Fruit fly (Drosophila melanogaster) whole organism, embryonic: ENCODE data around the gene CG13893.

ENCODE experiments used
- Atf6 ChIP-seq: fragments of 200-800 bp; sonication (Bioruptor generic); IDR thresholded peaks from 2 replicates; pipeline ENCODE4 v1.3.6; 2022; ENCODE audit warnings: missing biosample characterization, missing genetic modification characterization
- B-H2 ChIP-seq: fragments of 200-800 bp; sonication (Bioruptor generic); optimal IDR thresholded peaks from 2 replicates; lab custom pipeline; 2018; ENCODE audit warnings: missing biosample characterization, mild to moderate bottlenecking, missing genetic modification characterization
- Bteb2 ChIP-seq: fragments of 200-800 bp; sonication (Bioruptor generic); optimal IDR thresholded peaks from 2 replicates; lab custom pipeline; 2016; ENCODE audit warnings: missing biosample characterization, missing genetic modification characterization
- C15 ChIP-seq: fragments of 200-800 bp; sonication (Bioruptor generic); IDR thresholded peaks from 3 replicates; pipeline ENCODE4 v1.3.6; 2022; ENCODE audit warnings: missing biosample characterization, missing genetic modification characterization
- CG10543 ChIP-seq: fragments of 200-800 bp; sonication (Bioruptor generic); optimal IDR thresholded peaks from 3 replicates; lab custom pipeline; 2017; ENCODE audit warnings: missing biosample characterization, mild to moderate bottlenecking, missing genetic modification characterization, moderate library complexity
- CG12219 ChIP-seq: fragments of 200-800 bp; sonication (Bioruptor generic); optimal IDR thresholded peaks from 3 replicates; lab custom pipeline; 2018; ENCODE audit warnings: missing biosample characterization, mild to moderate bottlenecking, missing genetic modification characterization
- CG1233 ChIP-seq: fragments of 200-800 bp; sonication (Bioruptor generic); optimal IDR thresholded peaks from 4 replicates; lab custom pipeline; 2018; ENCODE audit warnings: missing biosample characterization, mild to moderate bottlenecking, missing genetic modification characterization
- CG13424 ChIP-seq: fragments of 200-800 bp; sonication (Bioruptor generic); optimal IDR thresholded peaks from 2 replicates; lab custom pipeline; 2019; ENCODE audit warnings: missing biosample characterization, mild to moderate bottlenecking, missing genetic modification characterization, moderate library complexity
- CG15073 ChIP-seq: fragments of 200-800 bp; sonication (Bioruptor generic); optimal IDR thresholded peaks from 2 replicates; lab custom pipeline; 2016; ENCODE audit warnings: missing biosample characterization, missing genetic modification characterization
- CG1792 ChIP-seq: fragments of 200-800 bp; sonication (Bioruptor generic); optimal IDR thresholded peaks from 2 replicates; lab custom pipeline; 2016; ENCODE audit warnings: missing biosample characterization, missing genetic modification characterization
- CG18599 ChIP-seq: fragments of 200-800 bp; sonication (Bioruptor generic); optimal IDR thresholded peaks from 3 replicates; lab custom pipeline; 2017; ENCODE audit warnings: missing biosample characterization, missing genetic modification characterization, mild to moderate bottlenecking, moderate library complexity, missing genetic modification reagents
- CG3163 ChIP-seq: fragments of 200-800 bp; sonication (Bioruptor generic); optimal IDR thresholded peaks from 3 replicates; lab custom pipeline; 2016; ENCODE audit warnings: missing biosample characterization, missing genetic modification characterization
- CG32532 ChIP-seq: fragments of 200-800 bp; sonication (Bioruptor generic); IDR thresholded peaks from 2 replicates; pipeline ENCODE4 v1.3.6; 2022; ENCODE audit warnings: missing biosample characterization, missing genetic modification characterization
- CG34376 ChIP-seq: fragments of 200-800 bp; sonication (Bioruptor generic); optimal IDR thresholded peaks from 2 replicates; lab custom pipeline; 2018; ENCODE audit warnings: missing biosample characterization, mild to moderate bottlenecking, missing genetic modification characterization
- CG3838 ChIP-seq: fragments of 200-800 bp; sonication (Bioruptor generic); optimal IDR thresholded peaks from 3 replicates; lab custom pipeline; 2016; ENCODE audit warnings: missing biosample characterization, missing genetic modification characterization
- CG4360 ChIP-seq: fragments of 200-800 bp; sonication (Bioruptor generic); IDR thresholded peaks from 2 replicates; pipeline ENCODE4 v1.3.6; 2022; ENCODE audit warnings: missing biosample characterization, missing genetic modification characterization
- CG4707 ChIP-seq: fragments of 200-800 bp; sonication (Bioruptor generic); optimal IDR thresholded peaks from 2 replicates; lab custom pipeline; 2018; ENCODE audit warnings: missing biosample characterization, mild to moderate bottlenecking, missing genetic modification characterization, moderate library complexity
- CG6683 ChIP-seq: fragments of 200-800 bp; sonication (Bioruptor generic); optimal IDR thresholded peaks from 2 replicates; lab custom pipeline; 2017; ENCODE audit warnings: missing biosample characterization, mild to moderate bottlenecking, missing genetic modification characterization, missing genetic modification reagents
- CG6854 ChIP-seq: fragments of 200-800 bp; sonication (Bioruptor generic); optimal IDR thresholded peaks from 3 replicates; lab custom pipeline; 2017; ENCODE audit warnings: missing biosample characterization, mild to moderate bottlenecking, missing genetic modification characterization
- CG7963 ChIP-seq: fragments of 200-800 bp; sonication (Bioruptor generic); IDR thresholded peaks from 3 replicates; pipeline ENCODE4 v1.3.6; 2022; ENCODE audit warnings: missing biosample characterization, missing genetic modification characterization; ENCODE audit not compliant: partially characterized antibody
- D19A ChIP-seq: fragments of 200-800 bp; optimal IDR thresholded peaks from 3 replicates; lab custom pipeline; 2019; ENCODE audit warnings: missing biosample characterization, mild to moderate bottlenecking, missing genetic modification characterization, moderate library complexity
- Dbx ChIP-seq: fragments of 200-800 bp; sonication (Bioruptor generic); IDR thresholded peaks from 3 replicates; pipeline ENCODE4 v1.3.6; 2022; ENCODE audit warnings: missing biosample characterization, missing genetic modification characterization
- Dek ChIP-seq: fragments of 200-800 bp; sonication (Bioruptor generic); optimal IDR thresholded peaks from 3 replicates; lab custom pipeline; 2019; ENCODE audit warnings: missing biosample characterization, mild to moderate bottlenecking, missing genetic modification characterization, moderate library complexity
- Gug ChIP-seq: fragments of 200-800 bp; sonication (Bioruptor generic); IDR thresholded peaks from 4 replicates; pipeline ENCODE4 v1.3.6; 2022; ENCODE audit warnings: missing biosample characterization, missing genetic modification characterization
- MTF-1 ChIP-seq: fragments of 200-800 bp; sonication (Bioruptor generic); optimal IDR thresholded peaks from 2 replicates; lab custom pipeline; 2018; ENCODE audit warnings: missing biosample characterization, mild to moderate bottlenecking, missing genetic modification characterization, borderline replicate concordance
- Nf-YB ChIP-seq: fragments of 200-800 bp; sonication (Bioruptor generic); optimal IDR thresholded peaks from 3 replicates; lab custom pipeline; 2019; ENCODE audit warnings: missing biosample characterization, mild to moderate bottlenecking, missing genetic modification characterization, moderate library complexity
- Side ChIP-seq: fragments of 200-800 bp; sonication (Bioruptor generic); optimal IDR thresholded peaks from 2 replicates; lab custom pipeline; 2016; ENCODE audit warnings: missing biosample characterization, missing genetic modification characterization
- Stat92E ChIP-seq, 3 experiments: fragments of >200 bp in 2 of 3; fragments of 200-800 bp in 1 of 3; sonication (Bioruptor generic) in 1 of 3; optimal IDR thresholded peaks; 2 replicates each; lab custom pipeline; 2017 to 2019; ENCODE audit warnings: missing biosample characterization in 3 of 3, missing genetic modification characterization in 3 of 3, mild to moderate bottlenecking in 1 of 3, moderate library complexity in 1 of 3
- Usf ChIP-seq: fragments of 200-800 bp; sonication (Bioruptor generic); optimal IDR thresholded peaks from 2 replicates; lab custom pipeline; 2017; ENCODE audit warnings: missing genotype, missing biosample characterization, missing genetic modification characterization
- aop ChIP-seq: fragments of 200-800 bp; sonication (Bioruptor generic); IDR thresholded peaks from 2 replicates; pipeline ENCODE4 v1.3.6; 2022; ENCODE audit warnings: missing biosample characterization, missing genetic modification characterization
- ara ChIP-seq: fragments of 200-800 bp; sonication (Bioruptor generic); IDR thresholded peaks from 2 replicates; pipeline ENCODE4 v1.3.6; 2022; ENCODE audit warnings: missing biosample characterization, missing genetic modification characterization
- ash1 ChIP-seq: fragments of 200-800 bp; sonication (Bioruptor generic); optimal IDR thresholded peaks from 2 replicates; lab custom pipeline; 2018; ENCODE audit warnings: missing biosample characterization, mild to moderate bottlenecking, missing genetic modification characterization
- bigmax ChIP-seq: fragments of 200-800 bp; sonication (Bioruptor generic); optimal IDR thresholded peaks from 2 replicates; lab custom pipeline; 2018; ENCODE audit warnings: missing biosample characterization, mild to moderate bottlenecking, missing genetic modification characterization
- crp ChIP-seq, 2 experiments: fragments of 200-800 bp; sonication (Bioruptor generic); optimal IDR thresholded peaks; 2 replicates in 1 of 2; 3 replicates in 1 of 2; lab custom pipeline; 2017; ENCODE audit warnings: missing biosample characterization in 2 of 2, missing genetic modification characterization in 2 of 2, mild to moderate bottlenecking in 1 of 2, moderate library complexity in 1 of 2
- dpn ChIP-seq, 2 experiments: fragments of 200-800 bp; sonication (Bioruptor generic); optimal IDR thresholded peaks; 3 replicates each; lab custom pipeline; 2016; ENCODE audit warnings: missing biosample characterization in 2 of 2, missing genetic modification characterization in 2 of 2
- gsb ChIP-seq: fragments of 200-800 bp; sonication (Bioruptor generic); IDR thresholded peaks from 2 replicates; pipeline ENCODE4 v1.3.6; 2022; ENCODE audit warnings: missing biosample characterization, missing genetic modification characterization
- ind ChIP-seq: fragments of 200-800 bp; sonication (Bioruptor generic); optimal IDR thresholded peaks from 3 replicates; lab custom pipeline; 2016; ENCODE audit warnings: missing biosample characterization, missing genetic modification characterization
- lmd ChIP-seq: fragments of 200-800 bp; sonication (Bioruptor generic); IDR thresholded peaks from 2 replicates; pipeline ENCODE4 v1.3.6; 2022; ENCODE audit warnings: missing biosample characterization, missing genetic modification characterization
- maf-S ChIP-seq: fragments of 200-800 bp; sonication (Bioruptor generic); optimal IDR thresholded peaks from 2 replicates; lab custom pipeline; 2016; ENCODE audit warnings: missing biosample characterization, missing genetic modification characterization
- odd ChIP-seq: fragments of 200-800 bp; sonication (Bioruptor generic); optimal IDR thresholded peaks from 2 replicates; lab custom pipeline; 2017; ENCODE audit warnings: missing biosample characterization, mild to moderate bottlenecking, missing genetic modification characterization
- pb ChIP-seq: fragments of 200-800 bp; sonication (Bioruptor generic); optimal IDR thresholded peaks from 3 replicates; lab custom pipeline; 2016; ENCODE audit warnings: missing biosample characterization, missing genetic modification characterization
- sd ChIP-seq: fragments of 200-800 bp; sonication (Bioruptor generic); optimal IDR thresholded peaks from 3 replicates; lab custom pipeline; 2018; ENCODE audit warnings: missing biosample characterization, mild to moderate bottlenecking, missing genetic modification characterization, moderate library complexity
- sisA ChIP-seq: fragments of 200-800 bp; sonication (Bioruptor generic); IDR thresholded peaks from 2 replicates; pipeline ENCODE4 v1.3.6; 2022; ENCODE audit warnings: missing biosample characterization, missing genetic modification characterization
- so ChIP-seq: fragments of 200-800 bp; sonication (Bioruptor generic); IDR thresholded peaks from 3 replicates; pipeline ENCODE4 v1.3.6; 2022; ENCODE audit warnings: missing biosample characterization, missing genetic modification characterization
- ssp ChIP-seq: fragments of 200-800 bp; sonication (Bioruptor generic); IDR thresholded peaks from 2 replicates; pipeline ENCODE4 v1.3.6; 2022; ENCODE audit warnings: missing biosample characterization, missing genetic modification characterization
- sug ChIP-seq: fragments of 200-800 bp; optimal IDR thresholded peaks from 2 replicates; lab custom pipeline; 2019; ENCODE audit warnings: missing biosample characterization, mild to moderate bottlenecking, missing genetic modification characterization, moderate library complexity
- tup ChIP-seq: fragments of 200-800 bp; sonication (Bioruptor generic); optimal IDR thresholded peaks from 2 replicates; lab custom pipeline; 2016; ENCODE audit warnings: missing biosample characterization, mild to moderate bottlenecking, missing genetic modification characterization, moderate library complexity
- zf30C ChIP-seq: fragments of 200-800 bp; sonication (Bioruptor generic); optimal IDR thresholded peaks from 3 replicates; lab custom pipeline; 2018; ENCODE audit warnings: missing biosample characterization, mild to moderate bottlenecking, missing genetic modification characterization
- zfh2 ChIP-seq: fragments of 200-800 bp; sonication (Bioruptor generic); optimal IDR thresholded peaks from 2 replicates; lab custom pipeline; 2016; ENCODE audit warnings: missing biosample characterization, missing genetic modification characterization

Gene CG13893

dm6 chr3L:629916-630663 lies 26.3 kb upstream of the CG13893 start (continued):
- TF ChIP-seq CG4707 (GFP tag; lab: Kevin White, UChicago) = no peak
- TF ChIP-seq zfh2 = peak; percentile 14
- TF ChIP-seq sisA (GFP tag; lab: Robert Waterston, UW) = peak; percentile 61
- TF ChIP-seq ind = peak; percentile 59
- TF ChIP-seq MTF-1 = peak; percentile 21
- TF ChIP-seq CG1792 (GFP tag; lab: Kevin White, UChicago) = no peak
- no peak for TF ChIP-seq Bteb2 (GFP tag; lab: Kevin White, UChicago)
- TF ChIP-seq CG4360 (GFP tag; lab: Robert Waterston, UW) = 0 out of 2 replicates have a peak, but pooled peaks have one; percentile 7
- TF ChIP-seq C15 (GFP tag; lab: Robert Waterston, UW) = 0 out of 3 replicates have a peak, but pooled peaks have one; percentile 40
- no peak for TF ChIP-seq aop (GFP tag; lab: Robert Waterston, UW)
- no peak for TF ChIP-seq bigmax (GFP tag; lab: Kevin White, UChicago)
- TF ChIP-seq Atf6 (GFP tag; lab: Robert Waterston, UW) = peak; percentile 57; the same call in 1 of the 2 replicates
- no peak for TF ChIP-seq Stat92E (GFP tag; optimal IDR thresholded peaks at IDR 0.05; lab: Kevin White, UChicago)
- TF ChIP-seq CG6683 (GFP tag; lab: Kevin White, UChicago) = no peak
- TF ChIP-seq CG13424 (tag; lab: Kevin White, UChicago) = peak; percentile 50
- TF ChIP-seq Dek (tag; lab: Kevin White, UChicago) = no peak
- TF ChIP-seq Dbx (GFP tag; lab: Robert Waterston, UW) = peak; percentile 56; the same call in 2 of the 3 replicates
- no peak for TF ChIP-seq maf-S (GFP tag; lab: Kevin White, UChicago)
- TF ChIP-seq D19A (tag; lab: Kevin White, UChicago) = peak; percentile 21
- TF ChIP-seq sd (tag; lab: Kevin White, UChicago) = no peak
- TF ChIP-seq so (GFP tag; lab: Robert Waterston, UW) = 0 out of 3 replicates have a peak, but pooled peaks have one; percentile 11
- no peak for TF ChIP-seq B-H2 (GFP tag; lab: Kevin White, UChicago)
- no peak for TF ChIP-seq CG7963
- no peak for TF ChIP-seq gsb (GFP tag; lab: Robert Waterston, UW)
- no peak for TF ChIP-seq pb (GFP tag; lab: Kevin White, UChicago)
- no peak for TF ChIP-seq tup
- TF ChIP-seq CG6854 = no peak
- TF ChIP-seq CG1233 (GFP tag; lab: Kevin White, UChicago) = no peak
- TF ChIP-seq crp (GFP tag; optimal IDR thresholded peaks at IDR 0.05; lab: Kevin White, UChicago) = peak in 1 of 2 experiments; percentile 68
- TF ChIP-seq CG10543 (GFP tag; lab: Kevin White, UChicago) = no peak
- TF ChIP-seq CG3163 (GFP tag; lab: Kevin White, UChicago) = no peak
- TF ChIP-seq odd (GFP tag; lab: Kevin White, UChicago) = no peak
- TF ChIP-seq ssp = no peak; the same call in 1 of the 2 replicates
- peak; percentile 59 for TF ChIP-seq lmd (GFP tag; lab: Robert Waterston, UW)
- TF ChIP-seq ash1 (GFP tag; lab: Kevin White, UChicago) = no peak
- TF ChIP-seq CG18599 = peak; percentile 60
- TF ChIP-seq Usf (GFP tag; lab: Kevin White, UChicago) = no peak
- no peak for TF ChIP-seq zf30C (GFP tag; lab: Kevin White, UChicago)
- TF ChIP-seq Side (GFP tag; lab: Kevin White, UChicago) = no peak
- TF ChIP-seq ara = 0 out of 2 replicates have a peak, but pooled peaks have one; percentile 38
- TF ChIP-seq CG12219 (GFP tag; lab: Kevin White, UChicago) = no peak
- TF ChIP-seq sug (tag; lab: Kevin White, UChicago) = no peak
- peak; percentile 71; the same call in 2 of the 4 replicates for TF ChIP-seq Gug (GFP tag; lab: Robert Waterston, UW)
- no peak for TF ChIP-seq CG3838 (GFP tag; lab: Kevin White, UChicago)
- TF ChIP-seq Nf-YB (GFP tag; lab: Kevin White, UChicago) = no peak
- peak; percentile 24 for TF ChIP-seq CG34376 (GFP tag; lab: Kevin White, UChicago)
- TF ChIP-seq CG32532 (GFP tag; lab: Robert Waterston, UW) = peak; percentile 70
- TF ChIP-seq dpn (GFP tag; optimal IDR thresholded peaks at IDR 0.05; lab: Kevin White, UChicago) = peak in 1 of 2 experiments; percentile 25
- TF ChIP-seq CG15073 (GFP tag; lab: Kevin White, UChicago) = no peak
